Worm (Caenorhabditis elegans) whole organism, L2 larva: Measurements from ENCODE around the gene F16G10.14.

ENCODE experiments used
- C34F6.9 ChIP-seq: fragments of 150-350 bp; optimal IDR thresholded peaks from 2 replicates; lab custom pipeline; 2014; ENCODE audit warnings: missing biosample characterization, missing genetic modification characterization
- F13H6.1 ChIP-seq: sonication (generic microtip); optimal IDR thresholded peaks from 2 replicates; lab custom pipeline; 2016; ENCODE audit warnings: missing genetic modification characterization, missing compliant biosample characterization
- R02D3.7 ChIP-seq: fragments of 150-350 bp; optimal IDR thresholded peaks from 2 replicates; lab custom pipeline; 2014; ENCODE audit warnings: missing biosample characterization, missing genetic modification characterization
- Y55F3AM.14 ChIP-seq: fragments of 200-800 bp; sonication (Bioruptor generic); optimal IDR thresholded peaks from 2 replicates; lab custom pipeline; 2018; ENCODE audit warnings: mild to moderate bottlenecking, missing genetic modification characterization, missing compliant biosample characterization
- ZK546.5 ChIP-seq: sonication (generic microtip); optimal IDR thresholded peaks from 2 replicates; lab custom pipeline; 2017; ENCODE audit warnings: missing biosample characterization, missing genetic modification characterization
- alr-1 ChIP-seq: fragments of 150-350 bp; optimal IDR thresholded peaks from 2 replicates; lab custom pipeline; 2014; ENCODE audit warnings: missing biosample characterization, missing genetic modification characterization
- aly-2 ChIP-seq: fragments of 150-350 bp; optimal IDR thresholded peaks from 2 replicates; lab custom pipeline; 2014; ENCODE audit warnings: missing biosample characterization, missing genetic modification characterization
- ama-1 ChIP-seq: fragments of 150-350 bp; optimal IDR thresholded peaks from 2 replicates; lab custom pipeline; 2018; ENCODE audit warnings: inconsistent platforms
- blmp-1 ChIP-seq: sonication (generic microtip); optimal IDR thresholded peaks from 2 replicates; lab custom pipeline; 2017; ENCODE audit warnings: missing genetic modification characterization, mild to moderate bottlenecking, missing compliant biosample characterization, antibody characterized with exemption, moderate library complexity; ENCODE audit not compliant: insufficient read depth
- ceh-16 ChIP-seq: fragments of 150-350 bp; optimal IDR thresholded peaks from 2 replicates; lab custom pipeline; 2014; ENCODE audit warnings: missing biosample characterization, missing genetic modification characterization
- ceh-82 ChIP-seq: fragments of 150-350 bp; optimal IDR thresholded peaks from 2 replicates; lab custom pipeline; 2014; ENCODE audit warnings: missing biosample characterization, missing genetic modification characterization
- crh-2 ChIP-seq: sonication (generic microtip); optimal IDR thresholded peaks from 2 replicates; lab custom pipeline; 2017; ENCODE audit warnings: missing biosample characterization, missing genetic modification characterization
- dmd-4 ChIP-seq: sonication (generic microtip); optimal IDR thresholded peaks from 2 replicates; lab custom pipeline; 2017; ENCODE audit warnings: missing biosample characterization, missing genetic modification characterization
- egl-27 ChIP-seq: sonication (generic microtip); optimal IDR thresholded peaks from 3 replicates; lab custom pipeline; 2017; ENCODE audit warnings: missing biosample characterization, missing genetic modification reagents, missing genetic modification characterization
- elt-3 ChIP-seq: sonication (generic microtip); optimal IDR thresholded peaks from 2 replicates; lab custom pipeline; 2017; ENCODE audit warnings: missing biosample characterization, missing genetic modification characterization
- fos-1 ChIP-seq: fragments of 150-350 bp; optimal IDR thresholded peaks from 2 replicates; lab custom pipeline; 2014; ENCODE audit warnings: missing biosample characterization, missing genetic modification characterization
- gmeb-1 ChIP-seq: fragments of 150-350 bp; optimal IDR thresholded peaks from 2 replicates; lab custom pipeline; 2014; ENCODE audit warnings: missing biosample characterization, missing genetic modification characterization
- lin-11 ChIP-seq: fragments of 150-350 bp; sonication (generic microtip); optimal IDR thresholded peaks from 2 replicates; lab custom pipeline; 2014; ENCODE audit warnings: missing biosample characterization, missing genetic modification characterization, inconsistent platforms, mixed read lengths
- lin-13 ChIP-seq: fragments of 150-350 bp; optimal IDR thresholded peaks from 2 replicates; lab custom pipeline; 2014; ENCODE audit warnings: missing biosample characterization, missing genetic modification reagents, missing genetic modification characterization
- lin-39 ChIP-seq: fragments of 150-350 bp; optimal IDR thresholded peaks from 2 replicates; lab custom pipeline; 2014; ENCODE audit warnings: missing biosample characterization, missing genetic modification reagents, missing genetic modification characterization
- lsy-2 ChIP-seq, 2 experiments: fragments of 150-350 bp in 1 of 2; sonication (generic microtip) in 1 of 2; optimal IDR thresholded peaks; 2 replicates each; lab custom pipeline; 2014 to 2017; ENCODE audit warnings: missing biosample characterization in 2 of 2, missing genetic modification characterization in 2 of 2
- mab-5 ChIP-seq: fragments of 150-350 bp; optimal IDR thresholded peaks from 2 replicates; lab custom pipeline; 2014; ENCODE audit warnings: missing biosample characterization, missing genetic modification characterization
- mdl-1 ChIP-seq, 2 experiments: fragments of 150-350 bp in 1 of 2; sonication (generic microtip) in 1 of 2; optimal IDR thresholded peaks; 2 replicates each; lab custom pipeline; 2017; ENCODE audit warnings: missing biosample characterization in 2 of 2, missing genetic modification characterization in 2 of 2
- nhr-12 ChIP-seq: fragments of 150-350 bp; optimal IDR thresholded peaks from 2 replicates; lab custom pipeline; 2014; ENCODE audit warnings: missing biosample characterization, missing genetic modification characterization
- nhr-21 ChIP-seq: fragments of 150-350 bp; optimal IDR thresholded peaks from 2 replicates; lab custom pipeline; 2014; ENCODE audit warnings: missing biosample characterization, missing genetic modification characterization
- nhr-23 ChIP-seq: fragments of 150-350 bp; optimal IDR thresholded peaks from 2 replicates; lab custom pipeline; 2014; ENCODE audit warnings: missing biosample characterization, missing genetic modification reagents, missing genetic modification characterization
- nhr-237 ChIP-seq: fragments of 150-350 bp; optimal IDR thresholded peaks from 2 replicates; lab custom pipeline; 2014; ENCODE audit warnings: missing biosample characterization, missing genetic modification characterization
- nhr-25 ChIP-seq: fragments of 150-350 bp; sonication (generic microtip); optimal IDR thresholded peaks from 3 replicates; lab custom pipeline; 2014; ENCODE audit warnings: missing biosample characterization, missing genetic modification characterization
- nhr-6 ChIP-seq: fragments of 150-350 bp; optimal IDR thresholded peaks from 2 replicates; lab custom pipeline; 2014; ENCODE audit warnings: missing biosample characterization, missing genetic modification characterization
- nhr-77 ChIP-seq: fragments of 150-350 bp; optimal IDR thresholded peaks from 2 replicates; lab custom pipeline; 2014; ENCODE audit warnings: missing biosample characterization, missing genetic modification characterization
- peb-1 ChIP-seq: fragments of 150-350 bp; optimal IDR thresholded peaks from 2 replicates; lab custom pipeline; 2014; ENCODE audit warnings: missing biosample characterization, missing genetic modification characterization
- sem-4 ChIP-seq: fragments of 150-350 bp; optimal IDR thresholded peaks from 2 replicates; lab custom pipeline; 2014; ENCODE audit warnings: missing biosample characterization, missing genetic modification reagents, missing genetic modification characterization
- skn-1 ChIP-seq: sonication (generic microtip); optimal IDR thresholded peaks from 2 replicates; lab custom pipeline; 2017; ENCODE audit warnings: missing biosample characterization, missing genetic modification characterization
- sma-3 ChIP-seq: sonication (generic microtip); optimal IDR thresholded peaks from 2 replicates; lab custom pipeline; 2016; ENCODE audit warnings: missing genetic modification reagents, missing genetic modification characterization, missing compliant biosample characterization
- sma-9 ChIP-seq, 2 experiments: fragments of 150-350 bp in 1 of 2; sonication (generic microtip) in 1 of 2; optimal IDR thresholded peaks; 2 replicates each; lab custom pipeline; 2014 to 2016; ENCODE audit warnings: missing genetic modification characterization in 2 of 2, mild to moderate bottlenecking in 1 of 2, missing biosample characterization in 1 of 2, missing compliant biosample characterization in 1 of 2, missing genetic modification reagents in 1 of 2, moderate library complexity in 1 of 2
- snpc-4 ChIP-seq: fragments of 150-350 bp; optimal IDR thresholded peaks from 2 replicates; lab custom pipeline; 2014; ENCODE audit warnings: missing biosample characterization, missing genetic modification characterization
- unc-39 ChIP-seq: fragments of 150-350 bp; optimal IDR thresholded peaks from 2 replicates; lab custom pipeline; 2014; ENCODE audit warnings: missing biosample characterization, missing genetic modification characterization
- unc-55 ChIP-seq: fragments of 150-350 bp; sonication (generic microtip); optimal IDR thresholded peaks from 3 replicates; lab custom pipeline; 2014; ENCODE audit warnings: missing biosample characterization, missing genetic modification reagents, missing genetic modification characterization
- unc-62 ChIP-seq: fragments of 150-350 bp; optimal IDR thresholded peaks from 2 replicates; lab custom pipeline; 2014; ENCODE audit warnings: missing biosample characterization, missing genetic modification reagents, missing genetic modification characterization
- zag-1 ChIP-seq: fragments of 150-350 bp; optimal IDR thresholded peaks from 2 replicates; lab custom pipeline; 2014; ENCODE audit warnings: missing biosample characterization, missing genetic modification characterization
- ztf-1 ChIP-seq: fragments of 200-800 bp; sonication (Bioruptor generic); conservative IDR thresholded peaks from 2 replicates; pipeline ENCODE4 v1.3.6; 2022; ENCODE audit warnings: missing genetic modification characterization, missing compliant biosample characterization
- ztf-11 ChIP-seq: sonication (generic microtip); optimal IDR thresholded peaks from 2 replicates; lab custom pipeline; 2017; ENCODE audit warnings: missing biosample characterization, missing genetic modification characterization
- ztf-4 ChIP-seq: fragments of 150-350 bp; optimal IDR thresholded peaks from 2 replicates; lab custom pipeline; 2014; ENCODE audit warnings: missing biosample characterization, missing genetic modification characterization

F16G10.14 gene

ce11 chrII:2385495-2385894 is 13.3 kb downstream of the F16G10.14 start, which contains the start of gene F16G10.9:
Gene F16G10.9 (minus strand): TSS chrII:2385595.
- TF ChIP-seq alr-1, result no peak
- TF ChIP-seq, all 48 proteins: peak for 0

- TF ChIP-seq ztf-4 (tag; lab: Kevin White, UChicago) (no peak), skn-1 (tag; lab: Kevin White, UChicago) (no peak), unc-62 (GFP tag; lab: Kevin White, UChicago) (no peak), ama-1 (lab: Kevin White, UChicago) (no peak), ceh-82 (tag; lab: Kevin White, UChicago) (no peak)
Observed at ce11 chrII:2383334-2383733, 15.4 kb downstream of the F16G10.14 start, which contains the start of gene F16G10.8. Gene F16G10.8 (minus strand): TSS chrII:2383434.

ce11 chrII:2380174-2380573 is 18.6 kb downstream of the F16G10.14 start, which contains the start of gene F16G10.7:
Gene F16G10.7 (minus strand): TSS chrII:2380274.
- no peak for TF ChIP-seq nhr-23 (tag; lab: Kevin White, UChicago)
- no peak for TF ChIP-seq ztf-1 (GFP tag; lab: Robert Waterston, UW)
- TF ChIP-seq C34F6.9 (tag; lab: Kevin White, UChicago), result no peak
- no peak for TF ChIP-seq F13H6.1 (tag; lab: Kevin White, UChicago)

- TF ChIP-seq fos-1 (tag; lab: Kevin White, UChicago) (no peak), snpc-4 (tag; lab: Kevin White, UChicago) (no peak), egl-27 (no peak), zag-1 (tag; lab: Kevin White, UChicago) (no peak), unc-62 (GFP tag; lab: Kevin White, UChicago) (no peak), nhr-25 (tag; lab: Kevin White, UChicago) (no peak), gmeb-1 (no peak), nhr-21 (tag; lab: Kevin White, UChicago) (no peak)
Observed at ce11 chrII:2379673-2380072, 19.1 kb downstream of the F16G10.14 start.

ce11 chrII:2378465-2379009 is 20.2 kb downstream of the F16G10.14 start:
- peak; percentile 18 for TF ChIP-seq skn-1 (tag; lab: Kevin White, UChicago)
- TF ChIP-seq sma-9 (GFP tag; optimal IDR thresholded peaks at IDR 0.05; lab: Kevin White, UChicago), result peak; percentile 79
- TF ChIP-seq sma-9 (tag; optimal IDR thresholded peaks at IDR 0.05; lab: Kevin White, UChicago), result no peak
- no peak for TF ChIP-seq mab-5
- no peak for TF ChIP-seq ZK546.5 (tag; lab: Kevin White, UChicago)
- TF ChIP-seq ceh-82 (tag; lab: Kevin White, UChicago), result no peak
- peak; percentile 94 for TF ChIP-seq sma-3 (GFP tag; lab: Kevin White, UChicago)
- TF ChIP-seq unc-62 (GFP tag; lab: Kevin White, UChicago), result no peak
- TF ChIP-seq snpc-4 (tag; lab: Kevin White, UChicago), result no peak
- peak; percentile 31 for TF ChIP-seq Y55F3AM.14 (GFP tag; lab: Kevin White, UChicago)
- peak; percentile 5 for TF ChIP-seq nhr-21 (tag; lab: Kevin White, UChicago)
- TF ChIP-seq alr-1, result no peak
- peak; percentile 97 for TF ChIP-seq egl-27
- peak in 1 of 2 experiments; percentile 20 for TF ChIP-seq mdl-1 (tag; optimal IDR thresholded peaks at IDR 0.05; lab: Kevin White, UChicago)
- no peak for TF ChIP-seq ceh-16 (tag; lab: Kevin White, UChicago)
- TF ChIP-seq peb-1, result no peak
- no peak for TF ChIP-seq R02D3.7 (tag; lab: Kevin White, UChicago)
- no peak for TF ChIP-seq ztf-11 (tag; lab: Kevin White, UChicago)
- TF ChIP-seq nhr-237 (tag; lab: Kevin White, UChicago), result no peak
- TF ChIP-seq lin-13, result no peak
- TF ChIP-seq zag-1 (tag; lab: Kevin White, UChicago), result no peak
- peak; percentile 88 for TF ChIP-seq crh-2 (tag; lab: Kevin White, UChicago)
- TF ChIP-seq lin-39 (tag; lab: Kevin White, UChicago), result no peak
- TF ChIP-seq lsy-2 (tag; optimal IDR thresholded peaks at IDR 0.05; lab: Kevin White, UChicago), result peak; percentile 31 to 81
- no peak for TF ChIP-seq elt-3
- TF ChIP-seq nhr-23 (tag; lab: Kevin White, UChicago), result no peak
- no peak for TF ChIP-seq unc-55 (GFP tag; lab: Kevin White, UChicago)
- no peak for TF ChIP-seq unc-39 (tag; lab: Kevin White, UChicago)
- TF ChIP-seq nhr-77 (tag; lab: Kevin White, UChicago), result no peak
- TF ChIP-seq F13H6.1 (tag; lab: Kevin White, UChicago), result peak; percentile 67
- TF ChIP-seq dmd-4 (tag; lab: Kevin White, UChicago), result no peak
- TF ChIP-seq sem-4 (tag; lab: Kevin White, UChicago), result no peak
- TF ChIP-seq gmeb-1, result peak; percentile 54
- TF ChIP-seq nhr-12 (tag; lab: Kevin White, UChicago), result no peak
- TF ChIP-seq nhr-25 (tag; lab: Kevin White, UChicago), result no peak
- no peak for TF ChIP-seq lin-11 (tag; lab: Kevin White, UChicago)
- no peak for TF ChIP-seq nhr-6
- TF ChIP-seq blmp-1 (tag; lab: Kevin White, UChicago), result no peak
- TF ChIP-seq fos-1 (tag; lab: Kevin White, UChicago), result peak; percentile 94
- no peak for TF ChIP-seq ztf-4 (tag; lab: Kevin White, UChicago)
- no peak for TF ChIP-seq aly-2
